Worm (Caenorhabditis elegans): Measurements from ENCODE around the gene srw-11.

- TF ChIP-seq mec-3 (tag; optimal IDR thresholded peaks at IDR 0.05; ENCODE audit: borderline replicate concordance) (no peak), ceh-24 (tag; optimal IDR thresholded peaks at IDR 0.05) (no peak), nfya-1 (tag; optimal IDR thresholded peaks at IDR 0.05) (no peak), dmd-4 (tag; optimal IDR thresholded peaks at IDR 0.05; ENCODE audit: borderline replicate concordance) (no peak), ceh-18 (tag; optimal IDR thresholded peaks at IDR 0.05) (no peak), C38D4.7 (GFP tag; optimal IDR thresholded peaks at IDR 0.05) (no peak), zip-5 (tag; optimal IDR thresholded peaks at IDR 0.05) (no peak), nhr-11 (tag; optimal IDR thresholded peaks at IDR 0.05) (no peak), unc-55 (GFP tag; optimal IDR thresholded peaks at IDR 0.05) (no peak)
Measured at ce11 chrV:15235661-15236060, 4.5 kb downstream of the srw-11 start, which contains the start of gene nhr-164.
